Fruit fly (Drosophila melanogaster) whole organism, embryonic: ENCODE results near the gene CG3337.
A peak's percentile ranks its signal among the peaks of the same experiment; 100 is the strongest.

Source experiments
- CG12299 ChIP-seq: fragments of 200-800 bp; sonication (Bioruptor generic); optimal IDR thresholded peaks from 2 replicates; lab custom pipeline; 2018; ENCODE audit warnings: missing biosample characterization, mild to moderate bottlenecking, missing genetic modification characterization
- CG13287 ChIP-seq: fragments of 200-800 bp; sonication (Bioruptor generic); IDR thresholded peaks from 2 replicates; pipeline ENCODE4 v1.3.6; 2022; ENCODE audit warnings: missing biosample characterization, missing genetic modification characterization; ENCODE audit not compliant: partially characterized antibody
- CG13296 ChIP-seq: fragments of 200-800 bp; sonication (Bioruptor generic); optimal IDR thresholded peaks from 3 replicates; lab custom pipeline; 2018; ENCODE audit warnings: missing biosample characterization, mild to moderate bottlenecking, missing genetic modification characterization
- CG14441 ChIP-seq: fragments of 200-800 bp; sonication (Bioruptor generic); IDR thresholded peaks from 2 replicates; pipeline ENCODE4 v1.3.6; 2022; ENCODE audit warnings: missing biosample characterization, missing genetic modification characterization
- CG1529 ChIP-seq: fragments of 200-800 bp; sonication (Bioruptor generic); optimal IDR thresholded peaks from 3 replicates; lab custom pipeline; 2018; ENCODE audit warnings: missing biosample characterization, missing genetic modification characterization
- CG17829 ChIP-seq: fragments of 200-800 bp; optimal IDR thresholded peaks from 2 replicates; lab custom pipeline; 2019; ENCODE audit warnings: missing biosample characterization, mild to moderate bottlenecking, missing genetic modification characterization, moderate library complexity
- CG2199 ChIP-seq: fragments of 200-800 bp; sonication (Bioruptor generic); IDR thresholded peaks from 3 replicates; pipeline ENCODE4 v1.3.6; 2022; ENCODE audit warnings: missing biosample characterization, missing genetic modification characterization
- CG2202 ChIP-seq: fragments of 200-800 bp; sonication (Bioruptor generic); optimal IDR thresholded peaks from 2 replicates; lab custom pipeline; 2018; ENCODE audit warnings: missing biosample characterization, mild to moderate bottlenecking, missing genetic modification characterization
- CG2678 ChIP-seq: fragments of 200-800 bp; sonication (Bioruptor generic); optimal IDR thresholded peaks from 3 replicates; lab custom pipeline; 2019; ENCODE audit warnings: missing biosample characterization, mild to moderate bottlenecking, missing genetic modification characterization, moderate library complexity
- CG31365 ChIP-seq: fragments of 200-800 bp; sonication (Bioruptor generic); optimal IDR thresholded peaks from 2 replicates; lab custom pipeline; 2018; ENCODE audit warnings: missing biosample characterization, mild to moderate bottlenecking, missing genetic modification characterization
- CG34376 ChIP-seq: fragments of 200-800 bp; sonication (Bioruptor generic); optimal IDR thresholded peaks from 2 replicates; lab custom pipeline; 2018; ENCODE audit warnings: missing biosample characterization, mild to moderate bottlenecking, missing genetic modification characterization
- CG4617 ChIP-seq: fragments of 200-800 bp; sonication (Bioruptor generic); optimal IDR thresholded peaks from 3 replicates; lab custom pipeline; 2016; ENCODE audit warnings: missing biosample characterization, missing genetic modification characterization, borderline replicate concordance
- CG4730 ChIP-seq: fragments of 200-800 bp; sonication (Bioruptor generic); IDR thresholded peaks from 2 replicates; pipeline ENCODE4 v1.3.6; 2022; ENCODE audit warnings: missing biosample characterization, missing genetic modification characterization
- CG6689 ChIP-seq: fragments of 200-800 bp; sonication (Bioruptor generic); IDR thresholded peaks from 2 replicates; pipeline ENCODE4 v1.3.6; 2022; ENCODE audit warnings: missing biosample characterization, missing genetic modification characterization
- CG6854 ChIP-seq: fragments of 200-800 bp; sonication (Bioruptor generic); optimal IDR thresholded peaks from 3 replicates; lab custom pipeline; 2017; ENCODE audit warnings: missing biosample characterization, mild to moderate bottlenecking, missing genetic modification characterization
- CG7963 ChIP-seq: fragments of 200-800 bp; sonication (Bioruptor generic); IDR thresholded peaks from 3 replicates; pipeline ENCODE4 v1.3.6; 2022; ENCODE audit warnings: missing biosample characterization, missing genetic modification characterization; ENCODE audit not compliant: partially characterized antibody
- CG8924 ChIP-seq: fragments of 200-800 bp; optimal IDR thresholded peaks from 3 replicates; lab custom pipeline; 2019; ENCODE audit warnings: missing biosample characterization, mild to moderate bottlenecking, missing genetic modification characterization, moderate library complexity
- CkIIα-i1 ChIP-seq: fragments of 200-800 bp; sonication (Bioruptor generic); IDR thresholded peaks from 2 replicates; pipeline ENCODE4 v1.3.6; 2022; ENCODE audit warnings: missing biosample characterization, missing genetic modification characterization
- Dbx ChIP-seq: fragments of 200-800 bp; sonication (Bioruptor generic); IDR thresholded peaks from 3 replicates; pipeline ENCODE4 v1.3.6; 2022; ENCODE audit warnings: missing biosample characterization, missing genetic modification characterization
- Deaf1 ChIP-seq: fragments of 200-800 bp; optimal IDR thresholded peaks from 3 replicates; lab custom pipeline; 2019; ENCODE audit warnings: missing biosample characterization, mild to moderate bottlenecking, missing genetic modification characterization, moderate library complexity
- Dip3 ChIP-seq: fragments of 200-800 bp; sonication (Bioruptor generic); optimal IDR thresholded peaks from 3 replicates; lab custom pipeline; 2016; ENCODE audit warnings: missing biosample characterization, missing genetic modification characterization
- Fer2 ChIP-seq: fragments of 200-800 bp; sonication (Bioruptor generic); optimal IDR thresholded peaks from 2 replicates; lab custom pipeline; 2018; ENCODE audit warnings: missing biosample characterization, mild to moderate bottlenecking, missing genetic modification characterization, moderate library complexity
- Fer3 ChIP-seq: fragments of 200-800 bp; sonication (Bioruptor generic); optimal IDR thresholded peaks from 2 replicates; lab custom pipeline; 2018; ENCODE audit warnings: missing biosample characterization, mild to moderate bottlenecking, missing genetic modification characterization, moderate library complexity
- Gsc ChIP-seq: fragments of 200-800 bp; sonication (Bioruptor generic); IDR thresholded peaks from 2 replicates; pipeline ENCODE4 v1.3.6; 2022; ENCODE audit warnings: missing biosample characterization, missing genetic modification characterization
- Hsf ChIP-seq: fragments of 200-800 bp; sonication (Bioruptor generic); optimal IDR thresholded peaks from 3 replicates; lab custom pipeline; 2016; ENCODE audit warnings: missing biosample characterization, missing genetic modification characterization
- MTF-1 ChIP-seq: fragments of 200-800 bp; sonication (Bioruptor generic); optimal IDR thresholded peaks from 2 replicates; lab custom pipeline; 2018; ENCODE audit warnings: missing biosample characterization, mild to moderate bottlenecking, missing genetic modification characterization, borderline replicate concordance
- Mes4 ChIP-seq: fragments of 200-800 bp; sonication (Bioruptor generic); optimal IDR thresholded peaks from 2 replicates; lab custom pipeline; 2016; ENCODE audit warnings: missing biosample characterization, missing genetic modification characterization
- NK7.1 ChIP-seq: fragments of 200-800 bp; sonication (Bioruptor generic); optimal IDR thresholded peaks from 3 replicates; lab custom pipeline; 2016; ENCODE audit warnings: missing biosample characterization, missing genetic modification characterization
- Opbp ChIP-seq: fragments of 200-800 bp; sonication (Bioruptor generic); IDR thresholded peaks from 3 replicates; pipeline ENCODE4 v1.3.6; 2022; ENCODE audit warnings: missing biosample characterization, missing genetic modification characterization; ENCODE audit not compliant: partially characterized antibody
- Sry-β ChIP-seq: fragments of 200-800 bp; sonication (Bioruptor generic); optimal IDR thresholded peaks from 2 replicates; lab custom pipeline; 2018; ENCODE audit warnings: missing biosample characterization, mild to moderate bottlenecking, missing genetic modification characterization, moderate library complexity
- Tbp ChIP-seq: fragments of >200 bp; optimal IDR thresholded peaks from 2 replicates; lab custom pipeline; 2018; ENCODE audit warnings: missing biosample characterization, missing genetic modification characterization
- aop ChIP-seq: fragments of 200-800 bp; sonication (Bioruptor generic); IDR thresholded peaks from 2 replicates; pipeline ENCODE4 v1.3.6; 2022; ENCODE audit warnings: missing biosample characterization, missing genetic modification characterization
- bbx ChIP-seq: fragments of 200-800 bp; sonication (Bioruptor generic); IDR thresholded peaks from 2 replicates; pipeline ENCODE4 v1.3.6; 2022; ENCODE audit warnings: missing biosample characterization, missing genetic modification characterization; ENCODE audit not compliant: partially characterized antibody
- bsh ChIP-seq, 2 experiments: fragments of 200-800 bp; sonication (Bioruptor generic); optimal IDR thresholded peaks; 2 replicates each; lab custom pipeline; 2017 to 2018; ENCODE audit warnings: mild to moderate bottlenecking in 2 of 2, missing biosample characterization in 2 of 2, missing genetic modification characterization in 2 of 2, moderate library complexity in 1 of 2
- cad ChIP-seq: fragments of >200 bp; optimal IDR thresholded peaks from 2 replicates; lab custom pipeline; 2017; ENCODE audit warnings: missing biosample characterization, missing genetic modification characterization
- cas ChIP-seq: fragments of 200-800 bp; sonication (Bioruptor generic); IDR thresholded peaks from 2 replicates; pipeline ENCODE4 v1.3.6; 2022; ENCODE audit warnings: missing biosample characterization, missing genetic modification characterization
- dan ChIP-seq: fragments of 200-800 bp; sonication (Bioruptor generic); IDR thresholded peaks from 2 replicates; pipeline ENCODE4 v1.3.6; 2022; ENCODE audit warnings: missing biosample characterization, missing genetic modification characterization
- ewg ChIP-seq: fragments of 200-800 bp; sonication (Bioruptor generic); optimal IDR thresholded peaks from 3 replicates; lab custom pipeline; 2017; ENCODE audit warnings: mild to moderate bottlenecking, missing biosample characterization, missing genetic modification reagents, missing genetic modification characterization
- fd102C ChIP-seq: fragments of 200-800 bp; sonication (Bioruptor generic); optimal IDR thresholded peaks from 2 replicates; lab custom pipeline; 2018; ENCODE audit warnings: missing biosample characterization, mild to moderate bottlenecking, missing genetic modification characterization, moderate library complexity
- gem ChIP-seq: fragments of 200-800 bp; sonication (Bioruptor generic); optimal IDR thresholded peaks from 2 replicates; lab custom pipeline; 2019; ENCODE audit warnings: missing biosample characterization, mild to moderate bottlenecking, missing genetic modification characterization, moderate library complexity
- hbn ChIP-seq: fragments of 200-800 bp; sonication (Bioruptor generic); IDR thresholded peaks from 2 replicates; pipeline ENCODE4 v1.3.6; 2022; ENCODE audit warnings: missing biosample characterization, missing genetic modification characterization; ENCODE audit not compliant: partially characterized antibody
- hth ChIP-seq: fragments of >200 bp; optimal IDR thresholded peaks from 2 replicates; lab custom pipeline; 2017; ENCODE audit warnings: inconsistent platforms
- lmd ChIP-seq: fragments of 200-800 bp; sonication (Bioruptor generic); IDR thresholded peaks from 2 replicates; pipeline ENCODE4 v1.3.6; 2022; ENCODE audit warnings: missing biosample characterization, missing genetic modification characterization
- lola ChIP-seq, 3 experiments: fragments of >200 bp in 2 of 3; fragments of 200-800 bp in 1 of 3; sonication (Bioruptor generic) in 1 of 3; optimal IDR thresholded peaks; 2 replicates each; lab custom pipeline; 2017 to 2019; ENCODE audit warnings: missing biosample characterization in 3 of 3, missing genetic modification characterization in 3 of 3, mild to moderate bottlenecking in 1 of 3, moderate library complexity in 1 of 3
- nau ChIP-seq: fragments of 200-800 bp; sonication (Bioruptor generic); optimal IDR thresholded peaks from 3 replicates; lab custom pipeline; 2017; ENCODE audit warnings: missing biosample characterization, mild to moderate bottlenecking, missing genetic modification characterization, missing genetic modification reagents
- nom ChIP-seq: fragments of 200-800 bp; sonication (Bioruptor generic); optimal IDR thresholded peaks from 2 replicates; lab custom pipeline; 2017; ENCODE audit warnings: missing biosample characterization, missing genetic modification characterization, mild to moderate bottlenecking, moderate library complexity, missing genetic modification reagents
- org-1 ChIP-seq: fragments of 200-800 bp; sonication (Bioruptor generic); optimal IDR thresholded peaks from 2 replicates; lab custom pipeline; 2017; ENCODE audit warnings: missing biosample characterization, missing genetic modification characterization
- phol ChIP-seq: fragments of 200-800 bp; sonication (Bioruptor generic); optimal IDR thresholded peaks from 3 replicates; lab custom pipeline; 2018; ENCODE audit warnings: missing biosample characterization, mild to moderate bottlenecking, missing genetic modification characterization, moderate library complexity
- ttk ChIP-seq: fragments of 200-800 bp; sonication (Bioruptor generic); IDR thresholded peaks from 2 replicates; pipeline ENCODE4 v2.1.2; 2022; ENCODE audit warnings: missing biosample characterization, missing genetic modification characterization

The CG3337 gene

dm6 chr3R:21223453-21224057, at the start of gene CG3337, which contains the start of gene Nelf-A (continued):
- TF ChIP-seq MTF-1 (GFP tag; lab: Kevin White, UChicago) (peak; percentile 67), CG14441 (peak; percentile 57), CG1529 (GFP tag; lab: Kevin White, UChicago) (no peak), CkIIα-i1 (GFP tag; lab: Robert Waterston, UW) (no peak), CG6689 (GFP tag; lab: Robert Waterston, UW) (0 out of 2 replicates have a peak, but pooled peaks have one; percentile 8), hbn (GFP tag; lab: Robert Waterston, UW) (peak; percentile 73), Mes4 (GFP tag; lab: Kevin White, UChicago) (peak; percentile 67), CG31365 (tag; lab: Kevin White, UChicago) (peak; percentile 20), phol (tag; lab: Kevin White, UChicago) (peak; percentile 82), CG34376 (GFP tag; lab: Kevin White, UChicago) (peak; percentile 61), bbx (GFP tag; lab: Robert Waterston, UW) (peak; percentile 89), org-1 (GFP tag; lab: Kevin White, UChicago) (no peak), Sry-β (no peak), CG13296 (peak; percentile 40), CG12299 (no peak), ttk (GFP tag; lab: Robert Waterston, UW) (peak; percentile 55; the same call in 1 of the 2 replicates), Hsf (peak; percentile 76), Dip3 (GFP tag; lab: Kevin White, UChicago) (peak; percentile 79), Fer2 (tag; lab: Kevin White, UChicago) (no peak), Dbx (peak; percentile 86), CG2199 (GFP tag; lab: Robert Waterston, UW) (peak; percentile 77; the same call in 2 of the 3 replicates), CG13287 (GFP tag; lab: Robert Waterston, UW) (peak; percentile 86), CG4617 (GFP tag; lab: Kevin White, UChicago) (peak; percentile 98), CG2202 (tag; lab: Kevin White, UChicago) (no peak), gem (tag; lab: Kevin White, UChicago) (no peak), CG7963 (GFP tag; lab: Robert Waterston, UW) (peak; percentile 76), lola (GFP tag; optimal IDR thresholded peaks at IDR 0.05; lab: Kevin White, UChicago) (no peak), fd102C (GFP tag; lab: Kevin White, UChicago) (no peak), NK7.1 (GFP tag; lab: Kevin White, UChicago) (peak; percentile 51), ewg (GFP tag; lab: Kevin White, UChicago) (peak; percentile 91), Fer3 (tag; lab: Kevin White, UChicago) (peak; percentile 62), nau (GFP tag; lab: Kevin White, UChicago) (no peak), cad (GFP tag; lab: Kevin White, UChicago) (no peak), Opbp (GFP tag; lab: Robert Waterston, UW) (peak; percentile 84), hth (lab: Kevin White, UChicago) (no peak), cas (peak; percentile 56; the same call in 1 of the 2 replicates), aop (no peak), bsh (GFP tag; optimal IDR thresholded peaks at IDR 0.05; lab: Kevin White, UChicago) (peak in 1 of 2 experiments; percentile 50), nom (GFP tag; lab: Kevin White, UChicago) (peak; percentile 4), CG2678 (tag; lab: Kevin White, UChicago) (no peak), Deaf1 (tag; lab: Kevin White, UChicago) (no peak), CG8924 (tag; lab: Kevin White, UChicago) (no peak), CG17829 (tag; lab: Kevin White, UChicago) (peak; percentile 54), lmd (peak; percentile 72; the same call in 1 of the 2 replicates), dan (no peak), CG4730 (GFP tag; lab: Robert Waterston, UW) (no peak), CG6854 (GFP tag; lab: Kevin White, UChicago) (no peak), Gsc (GFP tag; lab: Robert Waterston, UW) (no peak), Tbp (GFP tag; lab: Kevin White, UChicago) (no peak)
